Worm (Caenorhabditis elegans) whole organism, L3 larva: ENCODE results near the gene mvb-12.

Source experiments
- aly-2 ChIP-seq: fragments of 150-350 bp; optimal IDR thresholded peaks from 2 replicates; lab custom pipeline; 2014; ENCODE audit warnings: missing biosample characterization, missing genetic modification characterization
- fos-1 ChIP-seq: fragments of 150-350 bp; optimal IDR thresholded peaks from 2 replicates; lab custom pipeline; 2014; ENCODE audit warnings: missing biosample characterization, missing genetic modification characterization
- mdl-1 ChIP-seq: fragments of 150-350 bp; optimal IDR thresholded peaks from 2 replicates; lab custom pipeline; 2014; ENCODE audit warnings: missing biosample characterization, missing genetic modification characterization
- nhr-237 ChIP-seq: fragments of 150-350 bp; optimal IDR thresholded peaks from 2 replicates; lab custom pipeline; 2014; ENCODE audit warnings: missing biosample characterization, missing genetic modification characterization

- TF ChIP-seq aly-2 (no peak), mdl-1 (no peak), fos-1 (tag; lab: Kevin White, UChicago) (no peak), nhr-237 (tag; lab: Kevin White, UChicago) (no peak)
Observed at ce11 chrIV:7844333-7844973, 14.1 kb downstream of the mvb-12 start.
